Fruit fly (Drosophila melanogaster) whole organism, embryonic: ENCODE results near the gene CG9837.

Source experiments
- Blimp-1 ChIP-seq: fragments of 200-800 bp; sonication (Bioruptor generic); optimal IDR thresholded peaks from 3 replicates; lab custom pipeline; 2018; ENCODE audit warnings: missing biosample characterization, missing genetic modification characterization, mild to moderate bottlenecking, moderate library complexity, missing genetic modification reagents
- CG10267 ChIP-seq: fragments of 200-800 bp; sonication (Bioruptor generic); optimal IDR thresholded peaks from 2 replicates; lab custom pipeline; 2018; ENCODE audit warnings: missing biosample characterization, mild to moderate bottlenecking, missing genetic modification characterization, moderate library complexity
- CG10321 ChIP-seq: fragments of 200-800 bp; sonication (Bioruptor generic); IDR thresholded peaks from 2 replicates; pipeline ENCODE4 v1.3.6; 2022; ENCODE audit warnings: missing biosample characterization, missing genetic modification characterization
- CG11398 ChIP-seq: fragments of 200-800 bp; sonication (Bioruptor generic); optimal IDR thresholded peaks from 2 replicates; lab custom pipeline; 2016; ENCODE audit warnings: missing biosample characterization, missing genetic modification characterization
- CG12942 ChIP-seq: fragments of 200-800 bp; sonication (Bioruptor generic); optimal IDR thresholded peaks from 3 replicates; lab custom pipeline; 2016; ENCODE audit warnings: missing biosample characterization, missing genetic modification characterization
- CG13287 ChIP-seq: fragments of 200-800 bp; sonication (Bioruptor generic); IDR thresholded peaks from 2 replicates; pipeline ENCODE4 v1.3.6; 2022; ENCODE audit warnings: missing biosample characterization, missing genetic modification characterization; ENCODE audit not compliant: partially characterized antibody
- CG13424 ChIP-seq: fragments of 200-800 bp; sonication (Bioruptor generic); optimal IDR thresholded peaks from 2 replicates; lab custom pipeline; 2019; ENCODE audit warnings: missing biosample characterization, mild to moderate bottlenecking, missing genetic modification characterization, moderate library complexity
- CG17186 ChIP-seq: fragments of 200-800 bp; sonication (Bioruptor generic); optimal IDR thresholded peaks from 3 replicates; lab custom pipeline; 2017; ENCODE audit warnings: missing biosample characterization, missing genetic modification reagents, missing genetic modification characterization
- CG17328 ChIP-seq: fragments of 200-800 bp; sonication (Bioruptor generic); IDR thresholded peaks from 2 replicates; pipeline ENCODE4 v1.3.6; 2022; ENCODE audit warnings: missing biosample characterization, missing genetic modification characterization
- CG17361 ChIP-seq: fragments of 200-800 bp; sonication (Bioruptor generic); IDR thresholded peaks from 3 replicates; pipeline ENCODE4 v1.3.6; 2022; ENCODE audit warnings: missing biosample characterization, missing genetic modification characterization
- CG17385 ChIP-seq: fragments of 200-800 bp; sonication (Bioruptor generic); optimal IDR thresholded peaks from 3 replicates; lab custom pipeline; 2018; ENCODE audit warnings: missing biosample characterization, mild to moderate bottlenecking, missing genetic modification characterization
- CG2199 ChIP-seq: fragments of 200-800 bp; sonication (Bioruptor generic); IDR thresholded peaks from 3 replicates; pipeline ENCODE4 v1.3.6; 2022; ENCODE audit warnings: missing biosample characterization, missing genetic modification characterization
- CG43689 ChIP-seq: fragments of 200-800 bp; sonication (Bioruptor generic); IDR thresholded peaks from 2 replicates; pipeline ENCODE4 v1.3.6; 2022; ENCODE audit warnings: missing biosample characterization, missing genetic modification characterization
- CG4617 ChIP-seq: fragments of 200-800 bp; sonication (Bioruptor generic); optimal IDR thresholded peaks from 3 replicates; lab custom pipeline; 2016; ENCODE audit warnings: missing biosample characterization, missing genetic modification characterization, borderline replicate concordance
- CG6254 ChIP-seq: fragments of 200-800 bp; sonication (Bioruptor generic); optimal IDR thresholded peaks from 3 replicates; lab custom pipeline; 2017; ENCODE audit warnings: mild to moderate bottlenecking, missing biosample characterization, missing genetic modification reagents, missing genetic modification characterization
- CG7786 ChIP-seq: fragments of 200-800 bp; sonication (Bioruptor generic); optimal IDR thresholded peaks from 2 replicates; lab custom pipeline; 2016; ENCODE audit warnings: missing biosample characterization, missing genetic modification characterization
- CG8388 ChIP-seq: fragments of 200-800 bp; sonication (Bioruptor generic); optimal IDR thresholded peaks from 2 replicates; lab custom pipeline; 2019; ENCODE audit warnings: missing biosample characterization, mild to moderate bottlenecking, missing genetic modification characterization, moderate library complexity
- CG9215 ChIP-seq: fragments of 200-800 bp; sonication (Bioruptor generic); IDR thresholded peaks from 2 replicates; pipeline ENCODE4 v1.3.6; 2022; ENCODE audit warnings: missing biosample characterization, missing genetic modification characterization
- CkIIα-i1 ChIP-seq: fragments of 200-800 bp; sonication (Bioruptor generic); IDR thresholded peaks from 2 replicates; pipeline ENCODE4 v1.3.6; 2022; ENCODE audit warnings: missing biosample characterization, missing genetic modification characterization
- Elba2 ChIP-seq: fragments of 200-800 bp; sonication (Bioruptor generic); optimal IDR thresholded peaks from 3 replicates; lab custom pipeline; 2016; ENCODE audit warnings: missing biosample characterization, missing genetic modification characterization
- Lpt ChIP-seq: fragments of >200 bp; optimal IDR thresholded peaks from 2 replicates; lab custom pipeline; 2018; ENCODE audit warnings: missing biosample characterization, missing genetic modification characterization
- Mad ChIP-seq: fragments of 200-800 bp; sonication (Bioruptor generic); optimal IDR thresholded peaks from 2 replicates; lab custom pipeline; 2016; ENCODE audit warnings: missing biosample characterization, missing genetic modification characterization
- NK7.1 ChIP-seq: fragments of 200-800 bp; sonication (Bioruptor generic); optimal IDR thresholded peaks from 3 replicates; lab custom pipeline; 2016; ENCODE audit warnings: missing biosample characterization, missing genetic modification characterization
- Nf-YB ChIP-seq: fragments of 200-800 bp; sonication (Bioruptor generic); optimal IDR thresholded peaks from 3 replicates; lab custom pipeline; 2019; ENCODE audit warnings: missing biosample characterization, mild to moderate bottlenecking, missing genetic modification characterization, moderate library complexity
- Nf-YC ChIP-seq: fragments of 200-800 bp; optimal IDR thresholded peaks from 3 replicates; lab custom pipeline; 2019; ENCODE audit warnings: missing biosample characterization, mild to moderate bottlenecking, missing genetic modification characterization, moderate library complexity
- Poxn ChIP-seq: fragments of 200-800 bp; sonication (Bioruptor generic); IDR thresholded peaks from 2 replicates; pipeline ENCODE4 v1.3.6; 2022; ENCODE audit warnings: missing biosample characterization, missing genetic modification characterization
- Six4 ChIP-seq: fragments of 200-800 bp; sonication (Bioruptor generic); optimal IDR thresholded peaks from 2 replicates; lab custom pipeline; 2016; ENCODE audit warnings: missing biosample characterization, missing genetic modification characterization
- Sox100B ChIP-seq: fragments of 200-800 bp; sonication (Bioruptor generic); optimal IDR thresholded peaks from 3 replicates; lab custom pipeline; 2018; ENCODE audit warnings: missing biosample characterization, mild to moderate bottlenecking, missing genetic modification characterization
- Sox102F ChIP-seq: fragments of 200-800 bp; sonication (Bioruptor generic); optimal IDR thresholded peaks from 2 replicates; lab custom pipeline; 2018; ENCODE audit warnings: missing biosample characterization, mild to moderate bottlenecking, missing genetic modification characterization, moderate library complexity
- ara ChIP-seq: fragments of 200-800 bp; sonication (Bioruptor generic); IDR thresholded peaks from 2 replicates; pipeline ENCODE4 v1.3.6; 2022; ENCODE audit warnings: missing biosample characterization, missing genetic modification characterization
- ase ChIP-seq: fragments of 200-800 bp; sonication (Bioruptor generic); IDR thresholded peaks from 3 replicates; pipeline ENCODE4 v1.3.6; 2022; ENCODE audit warnings: missing biosample characterization, missing genetic modification characterization
- chm ChIP-seq: fragments of 200-800 bp; sonication (Bioruptor generic); IDR thresholded peaks from 2 replicates; pipeline ENCODE4 v1.3.6; 2022; ENCODE audit warnings: missing biosample characterization, missing genetic modification characterization
- crc ChIP-seq: fragments of 200-800 bp; sonication (Bioruptor generic); optimal IDR thresholded peaks from 2 replicates; lab custom pipeline; 2016; ENCODE audit warnings: missing biosample characterization, missing genetic modification characterization
- fd96Cb ChIP-seq: fragments of 200-800 bp; sonication (Bioruptor generic); optimal IDR thresholded peaks from 2 replicates; lab custom pipeline; 2018; ENCODE audit warnings: missing biosample characterization, mild to moderate bottlenecking, missing genetic modification characterization, moderate library complexity
- lola ChIP-seq, 3 experiments: fragments of >200 bp in 2 of 3; fragments of 200-800 bp in 1 of 3; sonication (Bioruptor generic) in 1 of 3; optimal IDR thresholded peaks; 2 replicates each; lab custom pipeline; 2017 to 2019; ENCODE audit warnings: missing biosample characterization in 3 of 3, missing genetic modification characterization in 3 of 3, mild to moderate bottlenecking in 1 of 3, moderate library complexity in 1 of 3
- luna ChIP-seq: fragments of 200-800 bp; sonication (Bioruptor generic); optimal IDR thresholded peaks from 2 replicates; lab custom pipeline; 2016; ENCODE audit warnings: missing biosample characterization, missing genetic modification characterization
- maf-S ChIP-seq: fragments of 200-800 bp; sonication (Bioruptor generic); optimal IDR thresholded peaks from 2 replicates; lab custom pipeline; 2016; ENCODE audit warnings: missing biosample characterization, missing genetic modification characterization
- mld ChIP-seq: fragments of 200-800 bp; sonication (Bioruptor generic); IDR thresholded peaks from 3 replicates; pipeline ENCODE4 v1.3.6; 2022; ENCODE audit warnings: missing biosample characterization, missing genetic modification characterization; ENCODE audit not compliant: partially characterized antibody
- pho ChIP-seq: fragments of 200-800 bp; sonication (Bioruptor generic); optimal IDR thresholded peaks from 2 replicates; lab custom pipeline; 2016; ENCODE audit warnings: missing biosample characterization, missing genetic modification characterization
- phol ChIP-seq: fragments of 200-800 bp; sonication (Bioruptor generic); optimal IDR thresholded peaks from 3 replicates; lab custom pipeline; 2018; ENCODE audit warnings: missing biosample characterization, mild to moderate bottlenecking, missing genetic modification characterization, moderate library complexity
- pum ChIP-seq: fragments of 200-800 bp; sonication (Bioruptor generic); optimal IDR thresholded peaks from 2 replicates; lab custom pipeline; 2016; ENCODE audit warnings: missing biosample characterization, missing genetic modification characterization
- pzg ChIP-seq: fragments of 200-800 bp; sonication (Bioruptor generic); optimal IDR thresholded peaks from 3 replicates; lab custom pipeline; 2018; ENCODE audit warnings: missing biosample characterization, mild to moderate bottlenecking, missing genetic modification characterization, moderate library complexity
- ranshi ChIP-seq: fragments of 200-800 bp; sonication (Bioruptor generic); IDR thresholded peaks from 2 replicates; pipeline ENCODE4 v1.3.6; 2022; ENCODE audit warnings: missing biosample characterization, missing genetic modification characterization
- sima ChIP-seq: fragments of 200-800 bp; sonication (Bioruptor generic); optimal IDR thresholded peaks from 2 replicates; lab custom pipeline; 2016; ENCODE audit warnings: missing biosample characterization, missing genetic modification characterization
- sug ChIP-seq: fragments of 200-800 bp; optimal IDR thresholded peaks from 2 replicates; lab custom pipeline; 2019; ENCODE audit warnings: missing biosample characterization, mild to moderate bottlenecking, missing genetic modification characterization, moderate library complexity
- tap ChIP-seq: fragments of 200-800 bp; optimal IDR thresholded peaks from 3 replicates; lab custom pipeline; 2019; ENCODE audit warnings: missing biosample characterization, mild to moderate bottlenecking, missing genetic modification characterization, moderate library complexity
- twi ChIP-seq: fragments of 200-800 bp; optimal IDR thresholded peaks from 2 replicates; lab custom pipeline; 2019; ENCODE audit warnings: missing biosample characterization, mild to moderate bottlenecking, missing genetic modification characterization, moderate library complexity
- vnd ChIP-seq: fragments of 200-800 bp; sonication (Bioruptor generic); IDR thresholded peaks from 3 replicates; pipeline ENCODE4 v1.3.6; 2022; ENCODE audit warnings: missing biosample characterization, missing genetic modification characterization; ENCODE audit not compliant: partially characterized antibody
- zen2 ChIP-seq: fragments of 200-800 bp; sonication (Bioruptor generic); IDR thresholded peaks from 3 replicates; pipeline ENCODE4 v1.3.6; 2022; ENCODE audit warnings: missing biosample characterization, missing genetic modification characterization; ENCODE audit not compliant: partially characterized antibody
- zfh2 ChIP-seq: fragments of 200-800 bp; sonication (Bioruptor generic); optimal IDR thresholded peaks from 2 replicates; lab custom pipeline; 2016; ENCODE audit warnings: missing biosample characterization, missing genetic modification characterization

The CG9837 gene

DNA sequence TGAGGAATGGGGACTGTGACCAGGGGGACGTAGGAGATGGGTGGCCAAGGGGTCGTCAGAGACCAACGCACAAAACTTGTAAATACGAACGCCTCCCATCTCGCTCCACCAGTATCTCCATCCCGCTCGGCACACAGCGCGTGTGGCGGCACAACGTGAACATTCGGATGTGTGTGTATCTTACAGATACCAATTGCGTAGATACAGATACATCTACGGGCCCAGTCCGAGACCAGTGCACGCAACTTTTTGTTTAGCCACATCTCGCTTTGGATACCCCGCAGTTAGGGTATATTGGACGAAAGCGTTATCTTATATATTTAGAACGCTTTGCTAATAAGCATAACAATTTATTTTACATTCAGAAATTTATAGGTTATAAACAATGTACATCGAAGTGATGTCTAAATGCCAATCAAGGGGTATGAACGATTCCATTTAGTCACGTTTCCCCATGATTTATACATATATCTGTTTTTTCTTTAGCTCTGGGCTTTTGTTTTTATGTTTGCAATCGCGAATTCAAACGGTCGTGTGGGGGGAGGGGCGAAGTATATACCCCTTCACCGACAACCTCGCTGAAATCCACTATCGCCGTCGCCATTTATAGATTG, 1.9 kb downstream of the CG9837 start (continued):
- TF ChIP-seq CG17186 (GFP tag; lab: Kevin White, UChicago) (peak; percentile 87), CG9215 (GFP tag; lab: Robert Waterston, UW) (peak; percentile 98), ranshi (GFP tag; lab: Robert Waterston, UW) (peak; percentile 99), CG10321 (GFP tag; lab: Robert Waterston, UW) (peak; percentile 85), vnd (GFP tag; lab: Robert Waterston, UW) (no peak), CG7786 (GFP tag; lab: Kevin White, UChicago) (peak; percentile 99), Nf-YC (tag; lab: Kevin White, UChicago) (peak; percentile 88), CG2199 (GFP tag; lab: Robert Waterston, UW) (peak; percentile 98), CG17385 (GFP tag; lab: Kevin White, UChicago) (peak; percentile 98), chm (GFP tag; lab: Robert Waterston, UW) (peak; percentile 98), Elba2 (GFP tag; lab: Kevin White, UChicago) (peak; percentile 81), zen2 (GFP tag; lab: Robert Waterston, UW) (no peak), Six4 (GFP tag; lab: Kevin White, UChicago) (peak; percentile 98), CG13424 (tag; lab: Kevin White, UChicago) (peak; percentile 99), crc (peak; percentile 98), fd96Cb (tag; lab: Kevin White, UChicago) (peak; percentile 99), CkIIα-i1 (GFP tag; lab: Robert Waterston, UW) (peak; percentile 95), Poxn (GFP tag; lab: Robert Waterston, UW) (peak; percentile 98), Sox102F (GFP tag; lab: Kevin White, UChicago) (peak; percentile 99), luna (GFP tag; lab: Kevin White, UChicago) (peak; percentile 98), NK7.1 (GFP tag; lab: Kevin White, UChicago) (peak; percentile 99), pho (GFP tag; lab: Kevin White, UChicago) (peak; percentile 99), Blimp-1 (GFP tag; lab: Kevin White, UChicago) (peak; percentile 97), CG12942 (peak; percentile 98), CG17361 (GFP tag; lab: Robert Waterston, UW) (peak; percentile 95), pzg (peak; percentile 41), lola (GFP tag; optimal IDR thresholded peaks at IDR 0.05; lab: Kevin White, UChicago) (peak in 1 of 3 experiments; percentile 97), maf-S (peak; percentile 99), ase (GFP tag; lab: Robert Waterston, UW) (peak; percentile 98), Lpt (no peak), sug (tag; lab: Kevin White, UChicago) (peak; percentile 98), mld (no peak), CG4617 (peak; percentile 99), CG10267 (peak; percentile 96), CG6254 (GFP tag; lab: Kevin White, UChicago) (peak; percentile 93), phol (tag; lab: Kevin White, UChicago) (peak; percentile 98), CG43689 (GFP tag; lab: Robert Waterston, UW) (peak; percentile 97), sima (GFP tag; lab: Kevin White, UChicago) (peak; percentile 96), CG13287 (GFP tag; lab: Robert Waterston, UW) (peak; percentile 35; the same call in 1 of the 2 replicates), Sox100B (peak; percentile 98), Mad (GFP tag; lab: Kevin White, UChicago) (peak; percentile 99), Nf-YB (GFP tag; lab: Kevin White, UChicago) (peak; percentile 89), twi (tag; lab: Kevin White, UChicago) (peak; percentile 95), tap (tag; lab: Kevin White, UChicago) (peak; percentile 99), CG8388 (peak; percentile 97), pum (GFP tag; lab: Kevin White, UChicago) (peak; percentile 98), CG17328 (peak; percentile 98), zfh2 (GFP tag; lab: Kevin White, UChicago) (peak; percentile 99), CG11398 (GFP tag; lab: Kevin White, UChicago) (peak; percentile 97), ara (GFP tag; lab: Robert Waterston, UW) (peak; percentile 98)
